Worm (Caenorhabditis elegans) whole organism, late embryonic: ENCODE data around the gene moa-1.

Experiments
- ama-1 ChIP-seq: fragments of 150-350 bp; optimal IDR thresholded peaks from 2 replicates; lab custom pipeline; 2014
- ceh-18 ChIP-seq: sonication (generic microtip); optimal IDR thresholded peaks from 2 replicates; lab custom pipeline; 2016; ENCODE audit warnings: missing genetic modification characterization, missing compliant biosample characterization
- ceh-24 ChIP-seq: sonication (generic microtip); optimal IDR thresholded peaks from 2 replicates; lab custom pipeline; 2016; ENCODE audit warnings: mild to moderate bottlenecking, missing genetic modification characterization, missing compliant biosample characterization
- elt-2 ChIP-seq: sonication (generic microtip); optimal IDR thresholded peaks from 2 replicates; lab custom pipeline; 2016; ENCODE audit warnings: missing genetic modification reagents, missing genetic modification characterization, missing compliant biosample characterization
- ets-4 ChIP-seq: sonication (generic microtip); optimal IDR thresholded peaks from 2 replicates; lab custom pipeline; 2016; ENCODE audit warnings: missing genetic modification characterization, missing compliant biosample characterization
- fkh-10 ChIP-seq: fragments of 150-350 bp; optimal IDR thresholded peaks from 2 replicates; lab custom pipeline; 2014; ENCODE audit warnings: missing biosample characterization, missing genetic modification reagents, missing genetic modification characterization
- hlh-13 ChIP-seq: fragments of 200-800 bp; sonication (Bioruptor generic); optimal IDR thresholded peaks from 2 replicates; lab custom pipeline; 2018; ENCODE audit warnings: mild to moderate bottlenecking, missing genetic modification characterization, missing compliant biosample characterization
- nhr-11 ChIP-seq: fragments of 150-350 bp; optimal IDR thresholded peaks from 2 replicates; lab custom pipeline; 2014; ENCODE audit warnings: missing biosample characterization, missing genetic modification characterization
- pax-1 ChIP-seq: fragments of 150-350 bp; optimal IDR thresholded peaks from 2 replicates; lab custom pipeline; 2014; ENCODE audit warnings: missing biosample characterization, missing genetic modification characterization
- pha-4 ChIP-seq: fragments of 150-350 bp; optimal IDR thresholded peaks from 2 replicates; lab custom pipeline; 2018; ENCODE audit warnings: missing biosample characterization, missing genetic modification reagents, missing genetic modification characterization
- pqm-1 ChIP-seq: sonication (generic microtip); optimal IDR thresholded peaks from 2 replicates; lab custom pipeline; 2016; ENCODE audit warnings: missing genetic modification characterization, missing compliant biosample characterization
- sdc-2 ChIP-seq: sonication (generic microtip); optimal IDR thresholded peaks from 2 replicates; lab custom pipeline; 2016; ENCODE audit warnings: missing genotype, missing genetic modification characterization, missing compliant biosample characterization
- unc-55 ChIP-seq: sonication (generic microtip); optimal IDR thresholded peaks from 2 replicates; lab custom pipeline; 2017; ENCODE audit warnings: missing biosample characterization, missing genetic modification reagents, missing genetic modification characterization
- zip-5 ChIP-seq: sonication (generic microtip); optimal IDR thresholded peaks from 2 replicates; lab custom pipeline; 2016; ENCODE audit warnings: missing genetic modification characterization, missing compliant biosample characterization

DNA sequence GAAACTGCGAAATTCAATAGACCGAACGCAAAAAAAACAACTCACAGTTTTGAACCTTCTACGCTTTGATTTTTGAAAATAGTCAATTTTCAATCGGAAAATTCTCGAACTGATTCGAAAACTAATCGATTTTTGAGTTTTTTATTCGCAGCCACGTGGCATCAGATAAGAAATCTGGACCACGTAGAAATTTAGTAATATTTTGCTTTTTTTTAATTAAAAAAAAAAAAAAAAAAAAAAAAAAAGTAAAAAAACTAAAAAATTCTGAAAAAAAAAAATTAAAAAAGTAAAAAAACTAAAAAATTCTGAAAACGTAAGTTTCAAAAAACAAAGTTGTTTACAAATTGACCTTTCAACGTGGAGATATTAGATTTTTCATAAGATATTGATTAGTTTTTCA is 6.9 kb upstream of the moa-1 start, which contains the start of gene R155.3:
- TF ChIP-seq sdc-2 (tag; lab: Kevin White, UChicago) (no peak), ceh-24 (tag; lab: Kevin White, UChicago) (no peak), hlh-13 (GFP tag; lab: Kevin White, UChicago) (no peak), fkh-10 (GFP tag; lab: Kevin White, UChicago) (no peak), pha-4 (no peak), pqm-1 (tag; lab: Kevin White, UChicago) (no peak), elt-2 (tag; lab: Kevin White, UChicago) (no peak), nhr-11 (tag; lab: Kevin White, UChicago) (no peak), ceh-18 (tag; lab: Kevin White, UChicago) (no peak), ets-4 (tag; lab: Kevin White, UChicago) (no peak), unc-55 (GFP tag; lab: Kevin White, UChicago) (no peak), pax-1 (tag; lab: Kevin White, UChicago) (no peak), zip-5 (tag; lab: Kevin White, UChicago) (no peak), ama-1 (no peak)
